Fruit fly (Drosophila melanogaster) whole organism, pupa: ENCODE results near the gene eIF3h.

Experiments
- CG34367 ChIP-seq: fragments of 200-800 bp; sonication (Bioruptor generic); optimal IDR thresholded peaks from 2 replicates; lab custom pipeline; 2018; ENCODE audit warnings: missing biosample characterization, mild to moderate bottlenecking, missing genetic modification characterization
- CG8159 ChIP-seq: fragments of 200-800 bp; sonication (Bioruptor generic); optimal IDR thresholded peaks from 3 replicates; lab custom pipeline; 2018; ENCODE audit warnings: missing biosample characterization, mild to moderate bottlenecking, missing genetic modification characterization, moderate library complexity
- EcR ChIP-seq: fragments of 200-800 bp; sonication (Bioruptor generic); optimal IDR thresholded peaks from 3 replicates; lab custom pipeline; 2019; ENCODE audit warnings: missing biosample characterization, missing genetic modification characterization, mild to moderate bottlenecking, moderate library complexity, missing genetic modification reagents
- rn ChIP-seq: fragments of 200-800 bp; sonication (Bioruptor generic); IDR thresholded peaks from 2 replicates; pipeline ENCODE4 v1.3.6; 2022; ENCODE audit warnings: missing biosample characterization, missing genetic modification characterization

Gene eIF3h

dm6 chr2L:5001582-5001929 lies 51.3 kb downstream of the eIF3h start:
- TF ChIP-seq CG8159 (tag; lab: Kevin White, UChicago) (no peak), CG34367 (tag; lab: Kevin White, UChicago) (no peak), rn (no peak), EcR (no peak)
